Worm (Caenorhabditis elegans) whole organism, late embryonic: ENCODE data around the gene W10G11.2.
"Not testable (repeated sequence)": the region's sequence is repeated elsewhere in the genome, so short reads cannot be mapped to it uniquely, and the experiment has no call there.

Source experiments
- T23F11.4 ChIP-seq: fragments of 200-800 bp; sonication (Bioruptor generic); optimal IDR thresholded peaks from 2 replicates; lab custom pipeline; 2018; ENCODE audit warnings: mild to moderate bottlenecking, missing genetic modification characterization, missing compliant biosample characterization
- ama-1 ChIP-seq: fragments of 150-350 bp; optimal IDR thresholded peaks from 2 replicates; lab custom pipeline; 2014
- ceh-19 ChIP-seq: fragments of 200-800 bp; sonication (Bioruptor generic); optimal IDR thresholded peaks from 2 replicates; lab custom pipeline; 2018; ENCODE audit warnings: mild to moderate bottlenecking, missing genetic modification characterization, missing compliant biosample characterization
- ceh-2 ChIP-seq: sonication (generic microtip); optimal IDR thresholded peaks from 2 replicates; lab custom pipeline; 2016; ENCODE audit warnings: missing genotype, missing genetic modification characterization, missing compliant biosample characterization
- dve-1 ChIP-seq: sonication (generic microtip); optimal IDR thresholded peaks from 2 replicates; lab custom pipeline; 2017; ENCODE audit warnings: antibody characterized with exemption, mild to moderate bottlenecking, missing genetic modification characterization, missing compliant biosample characterization
- hlh-30 ChIP-seq: sonication (generic microtip); optimal IDR thresholded peaks from 2 replicates; lab custom pipeline; 2017; ENCODE audit warnings: antibody characterized with exemption, missing genetic modification characterization, missing compliant biosample characterization; ENCODE audit not compliant: insufficient read depth
- nhr-11 ChIP-seq: fragments of 150-350 bp; optimal IDR thresholded peaks from 2 replicates; lab custom pipeline; 2014; ENCODE audit warnings: missing biosample characterization, missing genetic modification characterization
- npax-4 ChIP-seq: sonication (generic microtip); optimal IDR thresholded peaks from 2 replicates; lab custom pipeline; 2016; ENCODE audit warnings: missing genetic modification characterization, missing compliant biosample characterization
- pag-3 ChIP-seq: sonication (generic microtip); optimal IDR thresholded peaks from 2 replicates; lab custom pipeline; 2016; ENCODE audit warnings: missing compliant biosample characterization, missing genetic modification characterization, borderline replicate concordance
- pax-1 ChIP-seq: fragments of 150-350 bp; optimal IDR thresholded peaks from 2 replicates; lab custom pipeline; 2014; ENCODE audit warnings: missing biosample characterization, missing genetic modification characterization
- rnt-1 ChIP-seq: sonication (generic microtip); optimal IDR thresholded peaks from 2 replicates; lab custom pipeline; 2016; ENCODE audit warnings: missing genetic modification characterization, missing compliant biosample characterization

ce11 chrII:3523547-3523946, 37.9 kb downstream of the W10G11.2 start:
- not testable (repeated sequence) for TF ChIP-seq nhr-11 (tag; lab: Kevin White, UChicago); pag-3 (tag; lab: Kevin White, UChicago); npax-4 (tag; lab: Kevin White, UChicago); ceh-2 (tag; lab: Kevin White, UChicago); hlh-30 (tag; lab: Kevin White, UChicago); pax-1 (tag; lab: Kevin White, UChicago); rnt-1 (tag; lab: Kevin White, UChicago); T23F11.4 (GFP tag; lab: Kevin White, UChicago); dve-1; ceh-19; ama-1 (lab: Kevin White, UChicago)
